Worm (Caenorhabditis elegans) whole organism, midembryonic: ENCODE data around the gene K09C4.4.

Experiments
- flt-1 ChIP-seq: fragments of 200-800 bp; sonication (Bioruptor generic); IDR thresholded peaks from 2 replicates; pipeline ENCODE4 v1.3.6; 2022; ENCODE audit warnings: missing genetic modification characterization, missing compliant biosample characterization
- klf-2 ChIP-seq: fragments of 200-800 bp; sonication (Bioruptor generic); conservative IDR thresholded peaks from 2 replicates; pipeline ENCODE4 v1.3.6; 2022; ENCODE audit warnings: missing genetic modification reagents, missing genetic modification characterization, missing compliant biosample characterization
- med-1 ChIP-seq: sonication (generic microtip); optimal IDR thresholded peaks from 2 replicates; lab custom pipeline; 2017; ENCODE audit warnings: missing genetic modification characterization, mild to moderate bottlenecking, missing compliant biosample characterization, antibody characterized with exemption, missing genetic modification reagents; ENCODE audit not compliant: insufficient read depth
- ztf-23 ChIP-seq: fragments of 200-800 bp; sonication (Bioruptor generic); IDR thresholded peaks from 2 replicates; pipeline ENCODE4 v1.3.6; 2022; ENCODE audit warnings: missing genetic modification reagents, missing genetic modification characterization, missing compliant biosample characterization

ce11 chrX:3283189-3283588, 6.1 kb upstream of the K09C4.4 start:
- TF ChIP-seq ztf-23 (GFP tag; lab: Robert Waterston, UW) (no peak), klf-2 (GFP tag; lab: Robert Waterston, UW) (no peak), med-1 (no peak), flt-1 (GFP tag; lab: Robert Waterston, UW) (no peak)
